Worm (Caenorhabditis elegans): Measurements from ENCODE around the gene B0554.5.

DNA sequence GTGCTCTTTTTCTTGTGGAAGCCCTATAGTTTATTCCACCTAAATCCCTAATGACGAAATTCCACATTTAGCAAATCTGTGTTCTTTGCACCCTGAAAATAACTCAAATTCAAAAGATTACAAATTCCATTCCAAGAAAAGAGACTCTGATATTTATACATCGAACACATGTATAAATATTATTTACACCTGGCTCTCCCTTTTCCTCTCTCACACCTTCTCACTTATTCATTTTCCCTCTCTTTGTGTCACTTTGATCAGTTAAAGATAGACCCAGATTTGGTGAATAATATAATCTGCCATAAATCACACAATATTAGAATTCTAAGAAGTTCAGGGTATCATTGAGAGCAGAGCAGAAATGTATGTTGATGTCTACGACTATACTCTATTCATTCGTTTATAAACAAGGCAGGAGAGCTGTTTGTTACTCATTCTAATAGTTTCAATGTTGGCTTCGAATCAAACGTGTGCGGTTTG, 32.0 kb upstream of the B0554.5 start, which contains the start of gene nhr-254:
- no peak for TF ChIP-seq B0035.1 (tag; optimal IDR thresholded peaks at IDR 0.05)
- TF ChIP-seq pha-4 (tag; optimal IDR thresholded peaks at IDR 0.05): no peak
- TF ChIP-seq ztf-26 (tag; optimal IDR thresholded peaks at IDR 0.05): no peak
- TF ChIP-seq ama-1 (optimal IDR thresholded peaks at IDR 0.05): no peak
- no peak for TF ChIP-seq ama-1 (GFP tag; optimal IDR thresholded peaks at IDR 0.05)
- no peak for TF ChIP-seq nfya-1 (tag; optimal IDR thresholded peaks at IDR 0.05; ENCODE audit: borderline replicate concordance, insufficient read depth)
- no peak for TF ChIP-seq nhr-90 (tag; optimal IDR thresholded peaks at IDR 0.05)
